Worm (Caenorhabditis elegans) whole organism, early embryonic: ENCODE data around the gene F46B3.15.

Experiments
- F13C5.2 ChIP-seq: sonication (generic microtip); optimal IDR thresholded peaks from 2 replicates; lab custom pipeline; 2017; ENCODE audit warnings: mild to moderate bottlenecking, missing genetic modification characterization, inconsistent platforms, missing compliant biosample characterization
- ama-1 ChIP-seq: fragments of 150-350 bp; optimal IDR thresholded peaks from 2 replicates; lab custom pipeline; 2014
- ceh-13 ChIP-seq: fragments of 200-800 bp; sonication (Bioruptor generic); optimal IDR thresholded peaks from 2 replicates; lab custom pipeline; 2018; ENCODE audit warnings: mild to moderate bottlenecking, missing genetic modification characterization, missing compliant biosample characterization
- ceh-36 ChIP-seq: sonication (generic microtip); optimal IDR thresholded peaks from 2 replicates; lab custom pipeline; 2016; ENCODE audit warnings: missing genetic modification characterization, inconsistent platforms, missing compliant biosample characterization
- scrt-1 ChIP-seq: fragments of 200-800 bp; sonication (Bioruptor generic); IDR thresholded peaks from 2 replicates; pipeline ENCODE4 v1.3.6; 2022; ENCODE audit warnings: missing genetic modification characterization, missing compliant biosample characterization
- sea-1 ChIP-seq: fragments of 200-800 bp; sonication (Bioruptor generic); conservative IDR thresholded peaks from 2 replicates; pipeline ENCODE4 v1.3.6; 2022; ENCODE audit warnings: missing genetic modification characterization, missing compliant biosample characterization
- tra-4 ChIP-seq: sonication (generic microtip); optimal IDR thresholded peaks from 2 replicates; lab custom pipeline; 2017; ENCODE audit warnings: missing genetic modification characterization, missing compliant biosample characterization

DNA sequence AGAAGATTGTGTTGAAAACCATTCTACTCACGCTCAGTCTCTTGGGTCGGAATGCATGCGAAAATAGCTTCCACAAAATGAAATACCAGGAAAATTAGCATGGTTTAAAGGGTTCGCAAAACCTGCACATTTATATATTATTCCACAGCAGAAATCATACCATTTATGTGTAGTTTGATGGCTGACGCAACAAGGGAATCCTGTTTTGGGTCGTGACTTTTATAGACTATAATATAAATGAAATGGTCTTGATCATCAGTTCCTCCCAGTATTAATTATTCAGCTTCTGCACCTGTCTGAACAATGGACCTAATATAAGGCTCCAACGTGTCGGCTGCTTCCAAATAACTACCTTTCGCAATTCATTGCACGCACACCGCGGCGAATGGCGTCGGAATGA lies 10.5 kb downstream of the F46B3.15 start, which contains the start of gene F46B3.8:
- no peak for TF ChIP-seq ceh-13 (GFP tag; lab: Kevin White, UChicago)
- no peak for TF ChIP-seq ama-1 (lab: Kevin White, UChicago)
- no peak for TF ChIP-seq ceh-36 (tag; lab: Kevin White, UChicago)
- no peak for TF ChIP-seq F13C5.2 (tag; lab: Kevin White, UChicago)
- no peak for TF ChIP-seq sea-1 (GFP tag; lab: Robert Waterston, UW)
- no peak for TF ChIP-seq tra-4 (tag; lab: Kevin White, UChicago)
- TF ChIP-seq scrt-1 (GFP tag; lab: Robert Waterston, UW), result no peak
